Worm (Caenorhabditis elegans) whole organism, midembryonic: ENCODE measurements around the gene rgs-7.

Experiments
- T22C8.4 ChIP-seq: fragments of 200-800 bp; sonication (Bioruptor generic); IDR thresholded peaks from 2 replicates; pipeline ENCODE4 v1.3.6; 2022; ENCODE audit warnings: missing genetic modification characterization, missing compliant biosample characterization
- cog-1 ChIP-seq: sonication (generic microtip); optimal IDR thresholded peaks from 2 replicates; lab custom pipeline; 2016; ENCODE audit warnings: missing genetic modification characterization, missing compliant biosample characterization
- flt-1 ChIP-seq: fragments of 200-800 bp; sonication (Bioruptor generic); IDR thresholded peaks from 2 replicates; pipeline ENCODE4 v1.3.6; 2022; ENCODE audit warnings: missing genetic modification characterization, missing compliant biosample characterization
- klf-2 ChIP-seq: fragments of 200-800 bp; sonication (Bioruptor generic); conservative IDR thresholded peaks from 2 replicates; pipeline ENCODE4 v1.3.6; 2022; ENCODE audit warnings: missing genetic modification reagents, missing genetic modification characterization, missing compliant biosample characterization
- med-1 ChIP-seq: sonication (generic microtip); optimal IDR thresholded peaks from 2 replicates; lab custom pipeline; 2017; ENCODE audit warnings: missing genetic modification characterization, mild to moderate bottlenecking, missing compliant biosample characterization, antibody characterized with exemption, missing genetic modification reagents; ENCODE audit not compliant: insufficient read depth
- ref-1 ChIP-seq: fragments of 200-800 bp; sonication (Bioruptor generic); conservative IDR thresholded peaks from 2 replicates; pipeline ENCODE4 v1.3.6; 2022; ENCODE audit warnings: missing genetic modification reagents, missing genetic modification characterization, missing compliant biosample characterization
- tab-1 ChIP-seq: fragments of 200-800 bp; sonication (Bioruptor generic); IDR thresholded peaks from 2 replicates; pipeline ENCODE4 v1.3.6; 2022; ENCODE audit warnings: missing genetic modification characterization, missing compliant biosample characterization
- ztf-23 ChIP-seq: fragments of 200-800 bp; sonication (Bioruptor generic); IDR thresholded peaks from 2 replicates; pipeline ENCODE4 v1.3.6; 2022; ENCODE audit warnings: missing genetic modification reagents, missing genetic modification characterization, missing compliant biosample characterization
- ztf-29 ChIP-seq: fragments of 200-800 bp; sonication (Bioruptor generic); IDR thresholded peaks from 2 replicates; pipeline ENCODE4 v1.3.6; 2022; ENCODE audit warnings: missing genetic modification reagents, missing genetic modification characterization, missing compliant biosample characterization

Gene rgs-7

DNA sequence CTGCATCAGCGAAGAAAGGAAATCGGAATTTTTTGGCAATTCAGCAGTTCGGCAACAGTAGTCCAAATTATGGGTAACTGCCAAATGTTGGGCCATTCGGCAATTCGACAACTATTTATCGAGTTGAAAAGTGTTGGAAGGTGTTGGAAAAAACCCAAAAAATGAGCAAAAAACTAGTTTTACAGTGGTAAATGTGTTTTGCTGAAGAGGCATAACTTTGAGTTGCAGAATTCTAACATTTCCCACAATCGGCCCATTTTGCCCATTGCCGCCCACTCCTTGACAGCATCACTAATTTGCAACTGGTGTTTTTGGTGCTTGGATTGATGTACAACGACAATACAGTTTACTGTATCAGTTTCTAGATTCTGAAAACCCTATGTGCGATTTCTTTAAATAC, 11.3 kb downstream of the rgs-7 start:
- no peak for TF ChIP-seq klf-2 (GFP tag; lab: Robert Waterston, UW)
- no peak for TF ChIP-seq med-1 (GFP tag; lab: Kevin White, UChicago)
- no peak for TF ChIP-seq flt-1 (GFP tag; lab: Robert Waterston, UW)

DNA sequence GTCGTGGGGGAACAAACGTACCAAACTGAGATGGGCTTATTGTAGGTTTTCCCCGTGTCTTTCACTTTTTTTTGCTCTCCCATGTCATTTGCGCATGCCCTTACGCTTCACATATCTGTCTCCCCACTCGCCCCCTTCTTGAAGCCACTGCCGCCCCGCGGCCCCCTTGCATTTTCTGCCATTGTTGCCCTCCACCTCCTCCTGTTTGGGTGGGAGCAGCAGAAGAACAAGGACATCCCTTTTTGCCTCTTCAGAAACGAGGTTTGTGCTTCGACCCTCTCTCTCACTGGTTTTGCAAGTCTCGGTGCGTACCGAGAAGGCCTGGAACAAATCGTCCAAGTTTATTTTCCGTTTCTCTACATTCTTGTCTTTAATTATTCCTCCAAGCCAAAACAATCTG, 11.8 kb downstream of the rgs-7 start:
- TF ChIP-seq tab-1 (GFP tag; lab: Robert Waterston, UW) (no peak), ztf-23 (GFP tag; lab: Robert Waterston, UW) (no peak), med-1 (GFP tag; lab: Kevin White, UChicago) (no peak), ztf-29 (GFP tag; lab: Robert Waterston, UW) (no peak), T22C8.4 (no peak), flt-1 (GFP tag; lab: Robert Waterston, UW) (no peak), klf-2 (GFP tag; lab: Robert Waterston, UW) (no peak), cog-1 (tag; lab: Kevin White, UChicago) (no peak), ref-1 (no peak)

DNA sequence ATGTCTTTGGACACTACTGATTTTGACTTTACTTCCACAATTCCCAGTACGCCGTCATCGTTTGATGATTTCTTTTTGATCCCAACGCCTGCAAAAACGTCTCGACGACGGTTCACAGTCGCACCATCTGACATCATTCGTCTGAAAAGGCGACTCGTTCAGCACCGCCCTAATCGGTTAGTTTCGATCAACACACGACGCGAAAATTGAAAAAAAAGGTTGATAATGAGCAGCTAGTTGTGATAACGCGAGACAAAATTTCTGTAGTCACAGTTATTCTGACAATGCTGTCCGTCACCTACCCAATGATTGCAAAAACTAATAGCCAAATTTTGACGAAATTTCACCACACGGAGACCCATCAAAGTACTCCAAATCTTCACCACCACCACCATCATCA, 13.6 kb downstream of the rgs-7 start:
- TF ChIP-seq T22C8.4 (no peak), med-1 (GFP tag; lab: Kevin White, UChicago) (no peak), ref-1 (no peak), ztf-29 (GFP tag; lab: Robert Waterston, UW) (no peak), tab-1 (GFP tag; lab: Robert Waterston, UW) (no peak), cog-1 (tag; lab: Kevin White, UChicago) (no peak)

DNA sequence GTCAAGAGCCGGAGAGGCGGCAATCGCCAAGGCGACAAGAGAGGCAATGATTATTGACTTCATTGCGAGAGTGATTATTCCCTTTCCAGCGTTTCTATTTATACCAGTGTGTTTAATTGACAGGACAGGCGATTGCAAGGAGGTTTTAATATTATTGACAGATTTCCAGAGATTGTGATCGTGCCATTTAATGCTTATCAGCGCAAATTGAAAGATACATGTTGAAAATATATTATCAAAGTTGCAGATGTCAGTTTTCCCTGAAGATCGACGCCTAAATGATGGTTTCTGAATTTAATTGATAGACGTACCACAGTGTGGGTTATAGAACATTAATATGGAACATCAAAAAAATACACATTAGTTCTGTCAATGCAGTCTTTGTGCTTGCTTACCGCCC, 21.6 kb downstream of the rgs-7 start, which contains the start of gene vit-4:
Gene vit-4 (minus strand): TSS at position 63 of the 400 bp plus-strand sequence.
- TF ChIP-seq cog-1 (tag; lab: Kevin White, UChicago) (no peak), klf-2 (GFP tag; lab: Robert Waterston, UW) (no peak), T22C8.4 (no peak), ztf-29 (GFP tag; lab: Robert Waterston, UW) (no peak), ref-1 (no peak)

DNA sequence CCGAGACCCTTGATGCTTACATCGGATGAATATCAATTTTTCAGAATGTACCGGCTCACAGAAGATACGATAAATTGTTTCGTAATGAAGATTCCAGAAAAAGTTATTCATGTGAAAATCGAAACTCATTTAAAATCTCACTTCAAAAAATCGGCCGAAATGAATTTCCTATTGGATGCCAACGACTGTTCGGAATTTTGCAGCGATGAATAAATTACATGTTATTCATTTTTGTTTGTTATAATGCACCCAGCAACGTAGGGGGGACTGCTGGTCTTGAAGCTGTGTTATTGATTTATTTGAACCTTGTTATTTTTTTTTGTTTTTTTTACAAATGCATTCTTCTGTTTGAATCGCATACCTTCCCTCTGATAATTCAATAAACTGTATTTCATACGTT, 24.5 kb downstream of the rgs-7 start:
- TF ChIP-seq ztf-29 (GFP tag; lab: Robert Waterston, UW) (no peak), flt-1 (GFP tag; lab: Robert Waterston, UW) (no peak), ztf-23 (GFP tag; lab: Robert Waterston, UW) (no peak), ref-1 (no peak), med-1 (GFP tag; lab: Kevin White, UChicago) (no peak), klf-2 (GFP tag; lab: Robert Waterston, UW) (no peak), T22C8.4 (no peak), tab-1 (GFP tag; lab: Robert Waterston, UW) (no peak), cog-1 (tag; lab: Kevin White, UChicago) (no peak)

DNA sequence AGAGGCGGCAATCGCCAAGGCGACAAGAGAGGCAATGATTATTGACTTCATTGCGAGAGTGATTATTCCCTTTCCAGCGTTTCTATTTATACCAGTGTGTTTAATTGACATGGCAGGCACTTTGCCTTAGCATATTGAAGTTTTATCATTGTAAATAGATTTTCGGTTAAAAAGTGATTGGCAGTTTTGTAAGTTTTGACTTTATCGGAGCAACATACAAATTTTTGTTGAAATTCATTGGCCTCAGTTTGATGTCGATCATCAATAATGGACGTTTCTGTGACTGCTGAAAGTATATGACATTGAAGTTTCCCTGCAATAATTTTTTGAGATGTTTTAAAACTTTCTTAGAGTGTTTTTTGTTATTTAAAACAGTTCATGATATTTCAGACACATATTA, 30.1 kb downstream of the rgs-7 start, which contains the start of gene vit-3:
Gene vit-3 (minus strand): TSS at position 60 of the 400 bp plus-strand sequence.
- no peak for TF ChIP-seq ztf-29 (GFP tag; lab: Robert Waterston, UW)
- TF ChIP-seq tab-1 (GFP tag; lab: Robert Waterston, UW): no peak
- no peak for TF ChIP-seq med-1 (GFP tag; lab: Kevin White, UChicago)
- TF ChIP-seq klf-2 (GFP tag; lab: Robert Waterston, UW): no peak
- no peak for TF ChIP-seq ref-1
- no peak for TF ChIP-seq cog-1 (tag; lab: Kevin White, UChicago)
- no peak for TF ChIP-seq T22C8.4
- TF ChIP-seq ztf-23 (GFP tag; lab: Robert Waterston, UW): no peak
- TF ChIP-seq flt-1 (GFP tag; lab: Robert Waterston, UW): no peak

DNA sequence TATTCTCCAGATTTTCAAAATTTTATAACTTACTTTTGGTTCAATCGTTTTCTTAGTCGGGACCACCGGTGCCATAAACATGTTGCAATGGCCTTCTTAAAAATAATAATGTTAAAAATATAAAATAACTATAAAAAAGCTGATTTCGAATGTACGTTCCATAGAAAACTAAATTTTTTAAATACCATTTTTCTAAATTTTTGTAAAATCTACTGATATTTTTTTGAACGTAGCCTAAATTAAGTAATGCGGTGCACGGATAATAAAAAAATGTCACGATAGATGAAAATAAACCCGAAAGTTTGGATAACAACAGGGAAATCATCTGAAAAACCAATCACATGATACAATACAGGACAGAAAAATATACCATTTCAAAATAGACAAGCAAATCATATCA, 31.1 kb downstream of the rgs-7 start, which contains the start of gene T27A10.5:
Gene T27A10.5 (minus strand): TSS at position 101 of the 400 bp plus-strand sequence.
- no peak for TF ChIP-seq flt-1 (GFP tag; lab: Robert Waterston, UW)
- TF ChIP-seq T22C8.4: no peak
- TF ChIP-seq klf-2 (GFP tag; lab: Robert Waterston, UW): no peak
- TF ChIP-seq ztf-29 (GFP tag; lab: Robert Waterston, UW): no peak
- TF ChIP-seq med-1 (GFP tag; lab: Kevin White, UChicago): no peak
- no peak for TF ChIP-seq ztf-23 (GFP tag; lab: Robert Waterston, UW)
- no peak for TF ChIP-seq cog-1 (tag; lab: Kevin White, UChicago)
- TF ChIP-seq tab-1 (GFP tag; lab: Robert Waterston, UW): no peak
- TF ChIP-seq ref-1: no peak

DNA sequence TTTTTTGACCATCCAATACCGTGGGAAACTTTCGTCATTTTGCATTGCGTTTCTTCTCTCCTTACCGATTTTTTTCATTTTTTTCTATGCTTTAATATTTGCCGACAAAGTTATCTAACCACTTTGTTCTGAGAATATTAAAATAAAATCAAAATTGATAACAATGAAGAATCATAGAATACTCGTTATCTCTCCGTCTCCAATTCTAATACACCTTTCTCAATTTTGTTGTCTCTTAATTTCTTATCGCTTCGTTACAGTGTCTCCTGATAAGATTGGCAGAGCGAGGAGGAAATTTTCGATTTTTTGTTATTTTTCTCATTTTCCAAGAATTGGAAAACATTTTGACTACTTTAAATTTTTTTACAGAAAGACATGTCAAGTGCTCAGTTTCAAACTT, 33.9 kb downstream of the rgs-7 start, which contains the start of gene ckc-1:
Gene ckc-1 (plus strand): TSS at position 368 of the 400 bp plus-strand sequence.
- TF ChIP-seq cog-1 (tag; lab: Kevin White, UChicago) (no peak), ztf-23 (GFP tag; lab: Robert Waterston, UW) (no peak)

DNA sequence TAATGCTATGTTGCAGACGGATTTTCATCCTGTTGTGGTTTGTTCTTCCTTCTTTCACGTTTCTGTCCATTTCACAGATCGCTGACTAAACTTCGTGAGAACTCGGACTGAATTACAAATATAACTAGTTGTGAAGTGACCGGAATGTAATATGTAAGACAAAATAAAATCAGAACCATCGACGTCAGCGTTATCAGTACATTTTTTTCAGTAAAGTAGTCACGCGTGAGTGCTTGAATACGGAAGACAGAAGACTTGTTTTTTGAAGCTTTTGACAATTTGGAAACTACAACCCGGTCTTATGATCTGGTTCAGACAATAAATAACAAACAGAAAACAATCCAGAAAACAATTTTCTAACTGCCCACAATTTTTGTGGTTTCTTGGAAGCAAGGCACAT, 39.5 kb downstream of the rgs-7 start:
- no peak for TF ChIP-seq med-1 (GFP tag; lab: Kevin White, UChicago)
- no peak for TF ChIP-seq flt-1 (GFP tag; lab: Robert Waterston, UW)
- TF ChIP-seq cog-1 (tag; lab: Kevin White, UChicago): no peak
- TF ChIP-seq klf-2 (GFP tag; lab: Robert Waterston, UW): no peak
- no peak for TF ChIP-seq ztf-23 (GFP tag; lab: Robert Waterston, UW)
- no peak for TF ChIP-seq tab-1 (GFP tag; lab: Robert Waterston, UW)
- TF ChIP-seq ztf-29 (GFP tag; lab: Robert Waterston, UW): no peak
- no peak for TF ChIP-seq T22C8.4
- TF ChIP-seq ref-1: no peak

DNA sequence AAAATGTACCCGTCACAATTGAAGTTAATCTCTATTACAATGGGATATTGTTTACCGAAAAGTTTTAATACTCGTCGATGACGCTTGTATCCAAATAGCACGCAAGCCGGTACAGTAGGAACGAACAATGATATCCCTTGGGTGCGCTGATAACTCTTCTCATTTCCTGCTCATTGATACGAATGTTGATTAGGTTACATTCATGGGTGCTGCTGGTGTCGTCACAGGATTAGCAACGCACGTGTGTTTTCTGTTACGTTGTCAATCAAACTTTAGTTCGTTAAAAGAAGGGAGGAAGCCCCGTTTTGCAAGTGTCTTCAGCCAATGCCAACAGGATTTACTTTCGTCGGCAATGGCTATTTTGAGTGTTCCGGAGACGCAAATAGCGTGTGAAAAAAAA, 41.1 kb downstream of the rgs-7 start:
- TF ChIP-seq ztf-23 (GFP tag; lab: Robert Waterston, UW): no peak
- TF ChIP-seq med-1 (GFP tag; lab: Kevin White, UChicago): no peak
- TF ChIP-seq cog-1 (tag; lab: Kevin White, UChicago): no peak
- no peak for TF ChIP-seq tab-1 (GFP tag; lab: Robert Waterston, UW)
- no peak for TF ChIP-seq T22C8.4
